Worm (Caenorhabditis elegans) whole organism, L1 larva: ENCODE measurements around the gene tsp-18.

Source experiments
- C16A3.4 ChIP-seq: fragments of 150-350 bp; optimal IDR thresholded peaks from 2 replicates; lab custom pipeline; 2014; ENCODE audit warnings: missing biosample characterization, missing genetic modification characterization
- blmp-1 ChIP-seq: fragments of 150-350 bp; optimal IDR thresholded peaks from 2 replicates; lab custom pipeline; 2014; ENCODE audit warnings: missing biosample characterization, missing genetic modification characterization
- dsc-1 ChIP-seq: sonication (generic microtip); optimal IDR thresholded peaks from 2 replicates; lab custom pipeline; 2016; ENCODE audit warnings: mild to moderate bottlenecking, missing genetic modification characterization, missing compliant biosample characterization
- efl-1 ChIP-seq, 4 experiments: fragments of 150-350 bp; optimal IDR thresholded peaks in 3 of 4; peaks in 1 of 4; 1 replicate in 1 of 4; 2 replicates in 3 of 4; lab custom pipeline; 2014; ENCODE audit warnings: missing biosample characterization in 2 of 4, missing genetic modification characterization in 2 of 4, missing genetic modification reagents in 2 of 4
- efl-3 ChIP-seq: fragments of 200-800 bp; sonication (Bioruptor generic); optimal IDR thresholded peaks from 2 replicates; lab custom pipeline; 2018; ENCODE audit warnings: mild to moderate bottlenecking, missing genetic modification characterization, missing compliant biosample characterization
- egl-27 ChIP-seq, 2 experiments: fragments of 150-350 bp in 1 of 2; sonication (generic microtip); optimal IDR thresholded peaks; 3 replicates each; lab custom pipeline; 2017 to 2018; ENCODE audit warnings: missing biosample characterization in 2 of 2, missing genetic modification characterization in 2 of 2, missing genetic modification reagents in 2 of 2
- elt-2 ChIP-seq: sonication (generic microtip); optimal IDR thresholded peaks from 2 replicates; lab custom pipeline; 2016; ENCODE audit warnings: missing genetic modification characterization, mild to moderate bottlenecking, inconsistent platforms, missing compliant biosample characterization, missing genetic modification reagents
- elt-3 ChIP-seq, 6 experiments: fragments of 150-350 bp in 1 of 6; sonication (generic microtip); optimal IDR thresholded peaks; 2 replicates each; lab custom pipeline; 2017 to 2018; ENCODE audit warnings: missing biosample characterization in 6 of 6, missing genetic modification characterization in 6 of 6, inconsistent platforms in 1 of 6
- ets-5 ChIP-seq: fragments of 200-800 bp; sonication (Bioruptor generic); IDR thresholded peaks from 2 replicates; pipeline ENCODE4 v1.3.6; 2022; ENCODE audit warnings: missing genetic modification characterization, missing compliant biosample characterization
- fkh-8 ChIP-seq: sonication (generic microtip); optimal IDR thresholded peaks from 2 replicates; lab custom pipeline; 2016; ENCODE audit warnings: mild to moderate bottlenecking, missing genetic modification characterization, missing compliant biosample characterization
- grh-1 ChIP-seq: fragments of 200-800 bp; sonication (Bioruptor generic); IDR thresholded peaks from 2 replicates; pipeline ENCODE4 v1.3.6; 2022; ENCODE audit warnings: missing genetic modification reagents, missing genetic modification characterization, missing compliant biosample characterization
- irx-1 ChIP-seq: sonication (generic microtip); optimal IDR thresholded peaks from 2 replicates; lab custom pipeline; 2016; ENCODE audit warnings: missing genetic modification characterization, missing compliant biosample characterization
- lin-14 ChIP-seq: fragments of 200-800 bp; sonication (Bioruptor generic); optimal IDR thresholded peaks from 2 replicates; lab custom pipeline; 2018; ENCODE audit warnings: mild to moderate bottlenecking, missing genetic modification characterization, moderate library complexity, missing compliant biosample characterization
- lin-35 ChIP-seq, 2 experiments: fragments of 150-350 bp; optimal IDR thresholded peaks; 2 replicates each; lab custom pipeline; 2014; ENCODE audit warnings: missing biosample characterization in 2 of 2, missing genetic modification characterization in 2 of 2, missing genetic modification reagents in 2 of 2
- lir-3 ChIP-seq: sonication (generic microtip); optimal IDR thresholded peaks from 2 replicates; lab custom pipeline; 2016; ENCODE audit warnings: mild to moderate bottlenecking, missing genetic modification characterization, moderate library complexity, missing compliant biosample characterization; ENCODE audit not compliant: poor library complexity
- lsy-2 ChIP-seq, 2 experiments: fragments of 150-350 bp; optimal IDR thresholded peaks; 2 replicates each; lab custom pipeline; 2014; ENCODE audit warnings: missing biosample characterization in 2 of 2, missing genetic modification characterization in 2 of 2
- mdl-1 ChIP-seq, 2 experiments: fragments of 150-350 bp; optimal IDR thresholded peaks; 2 replicates each; lab custom pipeline; 2014 to 2017; ENCODE audit warnings: missing biosample characterization in 2 of 2, missing genetic modification characterization in 2 of 2, inconsistent platforms in 1 of 2
- mep-1 ChIP-seq: fragments of 150-350 bp; optimal IDR thresholded peaks from 2 replicates; lab custom pipeline; 2014; ENCODE audit warnings: missing biosample characterization, missing genetic modification characterization
- nhr-11 ChIP-seq: fragments of 150-350 bp; optimal IDR thresholded peaks from 2 replicates; lab custom pipeline; 2014; ENCODE audit warnings: missing biosample characterization, missing genetic modification characterization
- nhr-19 ChIP-seq: fragments of 200-800 bp; sonication (Bioruptor generic); conservative IDR thresholded peaks from 2 replicates; pipeline ENCODE4 v1.3.6; 2022; ENCODE audit warnings: missing genetic modification characterization, missing compliant biosample characterization
- nhr-20 ChIP-seq: sonication (generic microtip); optimal IDR thresholded peaks from 2 replicates; lab custom pipeline; 2016; ENCODE audit warnings: mild to moderate bottlenecking, missing genetic modification characterization, missing compliant biosample characterization
- nhr-28 ChIP-seq: fragments of 150-350 bp; optimal IDR thresholded peaks from 2 replicates; lab custom pipeline; 2014; ENCODE audit warnings: missing biosample characterization, missing genetic modification characterization
- nhr-47 ChIP-seq: sonication (generic microtip); optimal IDR thresholded peaks from 2 replicates; lab custom pipeline; 2016; ENCODE audit warnings: mild to moderate bottlenecking, missing genetic modification characterization, moderate library complexity, missing compliant biosample characterization
- nhr-71 ChIP-seq: sonication (generic microtip); optimal IDR thresholded peaks from 2 replicates; lab custom pipeline; 2016; ENCODE audit warnings: mild to moderate bottlenecking, missing genetic modification characterization, moderate library complexity, missing compliant biosample characterization
- nhr-85 ChIP-seq: sonication (generic microtip); peaks from one replicate; lab custom pipeline; 2016; ENCODE audit warnings: missing genetic modification characterization, inconsistent platforms, missing compliant biosample characterization
- nhr-90 ChIP-seq: sonication (generic microtip); optimal IDR thresholded peaks from 2 replicates; lab custom pipeline; 2016; ENCODE audit warnings: mild to moderate bottlenecking, missing genetic modification characterization, missing compliant biosample characterization; ENCODE audit not compliant: poor library complexity
- pqm-1 ChIP-seq: sonication (generic microtip); optimal IDR thresholded peaks from 3 replicates; lab custom pipeline; 2017; ENCODE audit warnings: missing biosample characterization, missing genetic modification characterization
- rnt-1 ChIP-seq: sonication (generic microtip); optimal IDR thresholded peaks from 2 replicates; lab custom pipeline; 2016; ENCODE audit warnings: mild to moderate bottlenecking, missing genetic modification characterization, moderate library complexity, missing compliant biosample characterization
- skn-1 ChIP-seq: fragments of 150-350 bp; optimal IDR thresholded peaks from 2 replicates; lab custom pipeline; 2014; ENCODE audit warnings: missing biosample characterization, missing genetic modification characterization
- snu-23 ChIP-seq: sonication (generic microtip); optimal IDR thresholded peaks from 2 replicates; lab custom pipeline; 2016; ENCODE audit warnings: missing genetic modification characterization, missing compliant biosample characterization
- swsn-7 ChIP-seq: sonication (generic microtip); optimal IDR thresholded peaks from 2 replicates; lab custom pipeline; 2016; ENCODE audit warnings: missing genetic modification characterization, missing compliant biosample characterization
- tbx-2 ChIP-seq: sonication (generic microtip); optimal IDR thresholded peaks from 2 replicates; lab custom pipeline; 2016; ENCODE audit warnings: missing genetic modification characterization, missing compliant biosample characterization
- unc-130 ChIP-seq: fragments of 150-350 bp; optimal IDR thresholded peaks from 2 replicates; lab custom pipeline; 2017; ENCODE audit warnings: missing biosample characterization, missing genetic modification characterization, inconsistent platforms
- unc-30 ChIP-seq: sonication (generic microtip); optimal IDR thresholded peaks from 2 replicates; lab custom pipeline; 2017; ENCODE audit warnings: missing biosample characterization, missing genetic modification characterization
- vab-15 ChIP-seq: sonication (generic microtip); optimal IDR thresholded peaks from 2 replicates; lab custom pipeline; 2017; ENCODE audit warnings: missing genotype, mild to moderate bottlenecking, missing genetic modification characterization, missing compliant biosample characterization
- ztf-11 ChIP-seq, 2 experiments: sonication (generic microtip); optimal IDR thresholded peaks; 2 replicates each; lab custom pipeline; 2016 to 2017; ENCODE audit warnings: missing genetic modification characterization in 2 of 2, missing biosample characterization in 1 of 2, missing compliant biosample characterization in 1 of 2
- ztf-4 ChIP-seq: fragments of 150-350 bp; optimal IDR thresholded peaks from 2 replicates; lab custom pipeline; 2014; ENCODE audit warnings: missing biosample characterization, missing genetic modification characterization

Gene tsp-18

ce11 chrII:5933962-5934422, 29.6 kb downstream of the tsp-18 start:
- TF ChIP-seq lir-3 (tag; lab: Kevin White, UChicago) (no peak), rnt-1 (tag; lab: Kevin White, UChicago) (peak; percentile 56), tbx-2 (tag; lab: Kevin White, UChicago) (peak; percentile 16), nhr-90 (tag; lab: Kevin White, UChicago) (peak; percentile 26), unc-30 (tag; lab: Kevin White, UChicago) (no peak), unc-130 (tag; lab: Kevin White, UChicago) (peak; percentile 55), C16A3.4 (tag; lab: Kevin White, UChicago) (peak; percentile 8), elt-3 (tag; optimal IDR thresholded peaks at IDR 0.05; lab: Kevin White, UChicago) (peak in 2 of 6 experiments; percentile 42 to 82), egl-27 (tag; optimal IDR thresholded peaks at IDR 0.05; lab: Kevin White, UChicago) (no peak), lin-35 (GFP tag; optimal IDR thresholded peaks at IDR 0.05; lab: Kevin White, UChicago) (peak in 1 of 2 experiments; percentile 2), nhr-85 (tag; lab: Kevin White, UChicago) (peak; percentile 76), swsn-7 (no peak), mdl-1 (tag; optimal IDR thresholded peaks at IDR 0.05; lab: Kevin White, UChicago) (peak in 1 of 2 experiments; percentile 14), nhr-19 (GFP tag; lab: Robert Waterston, UW) (peak; percentile 37; the same call in 1 of the 2 replicates), lsy-2 (tag; optimal IDR thresholded peaks at IDR 0.05; lab: Kevin White, UChicago) (peak; percentile 21 to 33), nhr-28 (tag; lab: Kevin White, UChicago) (no peak), pqm-1 (no peak), grh-1 (GFP tag; lab: Robert Waterston, UW) (0 out of 2 replicates have a peak, but pooled peaks have one; percentile 17), nhr-71 (tag; lab: Kevin White, UChicago) (peak; percentile 41), efl-3 (GFP tag; lab: Kevin White, UChicago) (no peak), nhr-11 (tag; lab: Kevin White, UChicago) (peak; percentile 7), snu-23 (GFP tag; lab: Kevin White, UChicago) (peak; percentile 42), nhr-20 (peak; percentile 31), lin-14 (peak; percentile 65), blmp-1 (tag; lab: Kevin White, UChicago) (peak; percentile 62)

ce11 chrII:5936009-5936408, 31.7 kb downstream of the tsp-18 start:
- TF ChIP-seq nhr-47 (tag; lab: Kevin White, UChicago) (no peak), ztf-11 (tag; optimal IDR thresholded peaks at IDR 0.05; lab: Kevin White, UChicago) (no peak), efl-1 (optimal IDR thresholded peaks at IDR 0.05; lab: Kevin White, UChicago) (no peak), efl-1 (GFP tag; optimal IDR thresholded peaks at IDR 0.05 in 1 of 2; lab: Kevin White, UChicago) (peak in 1 of 2 experiments; percentile 68), lsy-2 (tag; optimal IDR thresholded peaks at IDR 0.05; lab: Kevin White, UChicago) (peak in 1 of 2 experiments; percentile 23), elt-2 (tag; lab: Kevin White, UChicago) (peak; percentile 74), lin-14 (peak; percentile 20), lin-35 (GFP tag; optimal IDR thresholded peaks at IDR 0.05; lab: Kevin White, UChicago) (peak in 1 of 2 experiments; percentile 63), C16A3.4 (tag; lab: Kevin White, UChicago) (no peak)
- TF ChIP-seq, all 84 proteins: peak for 5

- TF ChIP-seq elt-3 (tag; optimal IDR thresholded peaks at IDR 0.05; lab: Kevin White, UChicago), result no peak
- TF ChIP-seq ets-5 (GFP tag; lab: Robert Waterston, UW), result no peak
- TF ChIP-seq efl-1 (optimal IDR thresholded peaks at IDR 0.05; lab: Kevin White, UChicago), result no peak
- peak in 1 of 2 experiments; percentile 56 for TF ChIP-seq efl-1 (GFP tag; optimal IDR thresholded peaks at IDR 0.05 in 1 of 2; lab: Kevin White, UChicago)
- TF ChIP-seq vab-15 (tag; lab: Kevin White, UChicago), result no peak
- TF ChIP-seq rnt-1 (tag; lab: Kevin White, UChicago), result peak; percentile 18
- TF ChIP-seq nhr-85 (tag; lab: Kevin White, UChicago), result peak; percentile 3
- peak; percentile 8 for TF ChIP-seq ztf-4 (tag; lab: Kevin White, UChicago)
Observed at ce11 chrII:5940815-5941214, 36.5 kb downstream of the tsp-18 start, which contains the start of gene F28B12.6. F28B12.6 (plus strand) TSS chrII:5940863.

DNA sequence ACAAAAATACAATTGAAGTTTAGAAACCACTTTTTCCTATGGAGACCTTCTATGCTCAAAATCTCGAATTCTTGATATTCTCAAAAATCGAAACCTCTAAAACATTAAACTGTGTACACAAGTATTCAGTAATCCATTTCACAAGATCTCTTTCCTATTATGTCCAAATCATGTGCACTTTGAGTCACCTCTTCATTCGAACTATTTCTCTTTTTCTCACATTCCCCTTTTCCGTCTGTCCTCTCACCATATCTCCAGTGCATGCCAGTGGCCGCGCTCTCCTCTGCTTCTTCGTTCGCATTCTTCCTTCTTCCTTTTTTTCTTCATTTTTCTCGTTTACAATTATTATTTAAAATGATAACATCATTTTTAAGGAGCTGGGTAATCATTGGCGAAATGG, 38.2 kb downstream of the tsp-18 start, which contains the start of gene F28B12.1:
Gene F28B12.1, plus strand, starts transcription at position 335 of the 400 bp plus-strand sequence.
- no peak for TF ChIP-seq skn-1 (tag; lab: Kevin White, UChicago)
- peak in 1 of 2 experiments; percentile 9 for TF ChIP-seq efl-1 (optimal IDR thresholded peaks at IDR 0.05; lab: Kevin White, UChicago)
- TF ChIP-seq efl-1 (GFP tag; optimal IDR thresholded peaks at IDR 0.05 in 1 of 2; lab: Kevin White, UChicago), result no peak
- peak; percentile 44 for TF ChIP-seq mep-1 (tag; lab: Kevin White, UChicago)
- TF ChIP-seq snu-23 (GFP tag; lab: Kevin White, UChicago), result peak; percentile 12
- peak; percentile 54 for TF ChIP-seq lin-14
- TF ChIP-seq nhr-71 (tag; lab: Kevin White, UChicago), result peak; percentile 43
- no peak for TF ChIP-seq unc-130 (tag; lab: Kevin White, UChicago)
- TF ChIP-seq irx-1 (tag; lab: Kevin White, UChicago), result no peak
- peak; percentile 86 for TF ChIP-seq fkh-8 (tag; lab: Kevin White, UChicago)
- peak; percentile 0 for TF ChIP-seq blmp-1 (tag; lab: Kevin White, UChicago)
- peak; percentile 21 for TF ChIP-seq nhr-47 (tag; lab: Kevin White, UChicago)
- peak in 1 of 2 experiments; percentile 21 for TF ChIP-seq lsy-2 (tag; optimal IDR thresholded peaks at IDR 0.05; lab: Kevin White, UChicago)
- TF ChIP-seq dsc-1 (tag; lab: Kevin White, UChicago), result peak; percentile 65
